Worm (Caenorhabditis elegans) whole organism, L4/young adult: Measurements from ENCODE around the gene F46F5.11.

Source experiments
- dao-5 ChIP-seq: sonication (generic microtip); optimal IDR thresholded peaks from 2 replicates; lab custom pipeline; 2016; ENCODE audit warnings: missing genotype, missing genetic modification characterization, moderate library complexity, missing compliant biosample characterization
- him-1 ChIP-seq: sonication (generic microtip); optimal IDR thresholded peaks from 2 replicates; lab custom pipeline; 2016; ENCODE audit warnings: missing genotype, missing genetic modification reagents, missing genetic modification characterization, missing compliant biosample characterization

DNA sequence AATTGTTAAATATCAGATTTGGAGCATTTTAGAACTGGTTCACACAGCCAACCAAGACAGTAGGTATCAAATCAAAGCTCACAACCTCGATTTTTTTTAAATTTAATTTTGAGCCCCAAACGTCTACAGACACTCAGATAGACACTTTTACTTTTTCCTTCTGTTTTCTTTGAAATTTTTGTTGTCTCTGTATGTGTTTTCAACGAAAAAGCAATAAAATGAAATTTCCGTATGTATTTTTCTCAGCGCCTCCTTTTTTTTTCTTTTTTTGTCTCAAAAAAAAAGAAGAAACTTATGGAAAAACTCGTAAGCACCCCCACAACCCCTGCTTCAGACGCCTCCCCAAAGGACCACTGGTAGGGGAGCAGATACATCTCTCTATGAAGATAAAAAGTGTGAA is 34.7 kb upstream of the F46F5.11 start:
- TF ChIP-seq him-1 (no peak), dao-5 (no peak)
